Worm (Caenorhabditis elegans) whole organism, L4 larva: ENCODE data around the gene K07C5.13.

Experiments used
- F37D6.2 ChIP-seq: sonication (generic microtip); optimal IDR thresholded peaks from 2 replicates; lab custom pipeline; 2016; ENCODE audit warnings: mild to moderate bottlenecking, missing genetic modification characterization, missing compliant biosample characterization
- F44E2.7 ChIP-seq: fragments of 200-800 bp; sonication (Bioruptor generic); IDR thresholded peaks from 2 replicates; pipeline ENCODE4 v2.1.2; 2022; ENCODE audit warnings: missing genetic modification characterization, missing compliant biosample characterization
- T20F7.1 ChIP-seq: fragments of 200-800 bp; sonication (Bioruptor generic); optimal IDR thresholded peaks from 2 replicates; lab custom pipeline; 2018; ENCODE audit warnings: mild to moderate bottlenecking, missing genetic modification characterization, missing compliant biosample characterization
- T26A8.4 ChIP-seq: fragments of 200-800 bp; sonication (Bioruptor generic); IDR thresholded peaks from 2 replicates; pipeline ENCODE4 v1.3.6; 2022; ENCODE audit warnings: missing genetic modification characterization, missing compliant biosample characterization
- Y48G9A.11 ChIP-seq: fragments of 200-800 bp; sonication (Bioruptor generic); IDR thresholded peaks from 2 replicates; pipeline ENCODE4 v1.3.6; 2022; ENCODE audit warnings: missing genetic modification reagents, missing genetic modification characterization, missing compliant biosample characterization
- ZK337.2 ChIP-seq: fragments of 200-800 bp; sonication (Bioruptor generic); IDR thresholded peaks from 2 replicates; pipeline ENCODE4 v1.3.6; 2022; ENCODE audit warnings: missing genetic modification reagents, missing genetic modification characterization, missing compliant biosample characterization
- aly-2 ChIP-seq: sonication (generic microtip); optimal IDR thresholded peaks from 2 replicates; lab custom pipeline; 2018; ENCODE audit warnings: missing biosample characterization, missing genetic modification characterization
- ama-1 ChIP-seq: fragments of 150-350 bp; optimal IDR thresholded peaks from 2 replicates; lab custom pipeline; 2014; ENCODE audit warnings: inconsistent platforms, mixed read lengths
- arid-1 ChIP-seq: fragments of 200-800 bp; sonication (Bioruptor generic); conservative IDR thresholded peaks from 2 replicates; pipeline ENCODE4 v1.3.6; 2022; ENCODE audit warnings: missing genetic modification reagents, missing genetic modification characterization, missing compliant biosample characterization
- ceh-20 ChIP-seq: fragments of 200-800 bp; sonication (Bioruptor generic); IDR thresholded peaks from 2 replicates; pipeline ENCODE4 v1.3.6; 2022; ENCODE audit warnings: missing genetic modification reagents, missing genetic modification characterization, missing compliant biosample characterization
- ceh-32 ChIP-seq: sonication (generic microtip); optimal IDR thresholded peaks from 2 replicates; lab custom pipeline; 2016; ENCODE audit warnings: mild to moderate bottlenecking, missing genetic modification characterization, missing compliant biosample characterization; ENCODE audit not compliant: poor library complexity
- ceh-44 ChIP-seq: fragments of 200-800 bp; sonication (Bioruptor generic); IDR thresholded peaks from 2 replicates; pipeline ENCODE4 v1.3.6; 2022; ENCODE audit warnings: missing genetic modification reagents, missing genetic modification characterization, missing compliant biosample characterization
- ceh-62 ChIP-seq: sonication (generic microtip); optimal IDR thresholded peaks from 2 replicates; lab custom pipeline; 2017; ENCODE audit warnings: missing biosample characterization, missing genetic modification characterization
- cey-2 ChIP-seq: sonication (generic microtip); optimal IDR thresholded peaks from 3 replicates; lab custom pipeline; 2017; ENCODE audit warnings: missing genetic modification characterization, mild to moderate bottlenecking, missing compliant biosample characterization, antibody characterized with exemption, borderline replicate concordance; ENCODE audit not compliant: insufficient read depth
- ctbp-1 ChIP-seq: fragments of 200-800 bp; sonication (Bioruptor generic); IDR thresholded peaks from 2 replicates; pipeline ENCODE4 v1.3.6; 2022; ENCODE audit warnings: missing genetic modification reagents, missing genetic modification characterization, missing compliant biosample characterization
- daf-16 ChIP-seq, 3 experiments: sonication (generic microtip); optimal IDR thresholded peaks; 2 replicates each; lab custom pipeline; 2016 to 2017; ENCODE audit warnings: missing genetic modification characterization in 3 of 3, missing genetic modification reagents in 3 of 3, mild to moderate bottlenecking in 2 of 3, missing compliant biosample characterization in 2 of 3, missing biosample characterization in 1 of 3, moderate library complexity in 1 of 3
- dmd-6 ChIP-seq: fragments of 200-800 bp; sonication (Bioruptor generic); IDR thresholded peaks from 2 replicates; pipeline ENCODE4 v1.3.6; 2022; ENCODE audit warnings: missing genetic modification reagents, missing genetic modification characterization, missing compliant biosample characterization
- dmd-8 ChIP-seq: fragments of 200-800 bp; sonication (Bioruptor generic); IDR thresholded peaks from 2 replicates; pipeline ENCODE4 v1.3.6; 2022; ENCODE audit warnings: missing genetic modification characterization, missing compliant biosample characterization
- dmd-9 ChIP-seq: fragments of 200-800 bp; sonication (Bioruptor generic); IDR thresholded peaks from 2 replicates; pipeline ENCODE4 v1.3.6; 2022; ENCODE audit warnings: missing genetic modification reagents, missing genetic modification characterization, missing compliant biosample characterization
- fkh-10 ChIP-seq: fragments of 150-350 bp; optimal IDR thresholded peaks from 2 replicates; lab custom pipeline; 2014; ENCODE audit warnings: missing biosample characterization, missing genetic modification reagents, missing genetic modification characterization
- fos-1 ChIP-seq: fragments of 150-350 bp; optimal IDR thresholded peaks from 2 replicates; lab custom pipeline; 2014; ENCODE audit warnings: missing biosample characterization, missing genetic modification characterization
- hif-1 ChIP-seq, 2 experiments: sonication (generic microtip); optimal IDR thresholded peaks; 2 replicates each; lab custom pipeline; 2016 to 2017; ENCODE audit warnings: missing compliant biosample characterization in 2 of 2, missing genetic modification characterization in 2 of 2, missing genetic modification reagents in 2 of 2, missing genotype in 2 of 2, mild to moderate bottlenecking in 1 of 2
- hlh-11 ChIP-seq: fragments of 200-800 bp; sonication (Bioruptor generic); optimal IDR thresholded peaks from 2 replicates; lab custom pipeline; 2018; ENCODE audit warnings: mild to moderate bottlenecking, missing genetic modification characterization, missing compliant biosample characterization
- jun-1 ChIP-seq: fragments of 150-350 bp; optimal IDR thresholded peaks from 2 replicates; lab custom pipeline; 2014; ENCODE audit warnings: missing biosample characterization, missing genetic modification reagents, missing genetic modification characterization
- lim-7 ChIP-seq: fragments of 200-800 bp; sonication (Bioruptor generic); IDR thresholded peaks from 2 replicates; pipeline ENCODE4 v1.3.6; 2022; ENCODE audit warnings: missing genetic modification characterization, missing compliant biosample characterization
- lin-13 ChIP-seq: fragments of 150-350 bp; optimal IDR thresholded peaks from 2 replicates; lab custom pipeline; 2014; ENCODE audit warnings: missing biosample characterization, missing genetic modification reagents, missing genetic modification characterization
- lin-15B ChIP-seq: fragments of 150-350 bp; sonication (generic microtip); optimal IDR thresholded peaks from 3 replicates; lab custom pipeline; 2014; ENCODE audit warnings: missing biosample characterization, missing genetic modification characterization
- lin-39 ChIP-seq: fragments of 150-350 bp; optimal IDR thresholded peaks from 2 replicates; lab custom pipeline; 2014; ENCODE audit warnings: missing biosample characterization, missing genetic modification reagents, missing genetic modification characterization
- lir-3 ChIP-seq: sonication (generic microtip); optimal IDR thresholded peaks from 2 replicates; lab custom pipeline; 2016; ENCODE audit warnings: mild to moderate bottlenecking, missing genetic modification characterization, missing compliant biosample characterization
- mep-1 ChIP-seq: fragments of 150-350 bp; sonication (generic microtip); optimal IDR thresholded peaks from 3 replicates; lab custom pipeline; 2014; ENCODE audit warnings: missing biosample characterization, missing genetic modification characterization
- mes-2 ChIP-seq: sonication (generic microtip); optimal IDR thresholded peaks from 2 replicates; lab custom pipeline; 2016; ENCODE audit warnings: missing genotype, mild to moderate bottlenecking, missing genetic modification characterization, missing compliant biosample characterization; ENCODE audit not compliant: poor library complexity, severe bottlenecking
- mxl-3 ChIP-seq: fragments of 200-800 bp; sonication (Bioruptor generic); optimal IDR thresholded peaks from 2 replicates; lab custom pipeline; 2018; ENCODE audit warnings: mild to moderate bottlenecking, missing genetic modification characterization, missing compliant biosample characterization
- nhr-10 ChIP-seq: fragments of 150-350 bp; optimal IDR thresholded peaks from 2 replicates; lab custom pipeline; 2014; ENCODE audit warnings: missing biosample characterization, missing genetic modification characterization
- nhr-102 ChIP-seq: sonication (generic microtip); optimal IDR thresholded peaks from 2 replicates; lab custom pipeline; 2016; ENCODE audit warnings: mild to moderate bottlenecking, missing genetic modification characterization, moderate library complexity, missing compliant biosample characterization
- nhr-11 ChIP-seq: fragments of 150-350 bp; optimal IDR thresholded peaks from 2 replicates; lab custom pipeline; 2014; ENCODE audit warnings: missing biosample characterization, missing genetic modification characterization
- nhr-111 ChIP-seq: fragments of 200-800 bp; sonication (Bioruptor generic); optimal IDR thresholded peaks from 2 replicates; lab custom pipeline; 2018; ENCODE audit warnings: mild to moderate bottlenecking, missing genetic modification characterization, missing compliant biosample characterization
- nhr-48 ChIP-seq: sonication (generic microtip); optimal IDR thresholded peaks from 2 replicates; lab custom pipeline; 2016; ENCODE audit warnings: mild to moderate bottlenecking, missing genetic modification characterization, missing compliant biosample characterization
- nhr-77 ChIP-seq: fragments of 150-350 bp; optimal IDR thresholded peaks from 2 replicates; lab custom pipeline; 2014; ENCODE audit warnings: missing biosample characterization, missing genetic modification characterization
- pha-4 ChIP-seq, 2 experiments: fragments of 150-350 bp in 1 of 2; fragments of 200-800 bp in 1 of 2; sonication (Bioruptor generic) in 1 of 2; IDR thresholded peaks in 1 of 2; optimal IDR thresholded peaks in 1 of 2; 2 replicates each; pipeline versions ENCODE4 v1.3.6 to Lab custom; 2014 to 2022; ENCODE audit warnings: missing genetic modification characterization in 2 of 2, missing genetic modification reagents in 2 of 2, missing biosample characterization in 1 of 2, missing compliant biosample characterization in 1 of 2
- php-3 ChIP-seq: fragments of 200-800 bp; sonication (Bioruptor generic); IDR thresholded peaks from 2 replicates; pipeline ENCODE4 v1.3.6; 2022; ENCODE audit warnings: missing genetic modification reagents, missing genetic modification characterization, missing compliant biosample characterization
- pqm-1 ChIP-seq: sonication (generic microtip); optimal IDR thresholded peaks from 2 replicates; lab custom pipeline; 2017; ENCODE audit warnings: missing biosample characterization, missing genetic modification characterization
- rbr-2 ChIP-seq: sonication (generic microtip); optimal IDR thresholded peaks from 2 replicates; lab custom pipeline; 2016; ENCODE audit warnings: missing genotype, missing genetic modification characterization, missing compliant biosample characterization
- skn-1 ChIP-seq: fragments of 150-350 bp; optimal IDR thresholded peaks from 2 replicates; lab custom pipeline; 2014; ENCODE audit warnings: missing biosample characterization, missing genetic modification characterization
- snpc-4 ChIP-seq: fragments of 150-350 bp; optimal IDR thresholded peaks from 2 replicates; lab custom pipeline; 2014; ENCODE audit warnings: missing biosample characterization, missing genetic modification characterization
- tra-1 ChIP-seq: fragments of 200-800 bp; sonication (Bioruptor generic); IDR thresholded peaks from 2 replicates; pipeline ENCODE4 v1.3.6; 2022; ENCODE audit warnings: missing genetic modification reagents, missing genetic modification characterization, missing compliant biosample characterization
- unc-62 ChIP-seq, 3 experiments: fragments of 150-350 bp in 1 of 3; sonication (generic microtip); optimal IDR thresholded peaks in 2 of 3; peaks in 1 of 3; 1 replicate in 1 of 3; 2 replicates in 2 of 3; lab custom pipeline; 2014 to 2017; ENCODE audit warnings: missing biosample characterization in 3 of 3, missing genetic modification characterization in 3 of 3, missing genetic modification reagents in 3 of 3, missing genotype in 1 of 3
- vab-7 ChIP-seq: fragments of 200-800 bp; sonication (Bioruptor generic); IDR thresholded peaks from 2 replicates; pipeline ENCODE4 v1.3.6; 2022; ENCODE audit warnings: missing genetic modification reagents, missing genetic modification characterization, missing compliant biosample characterization
- zag-1 ChIP-seq: fragments of 150-350 bp; optimal IDR thresholded peaks from 2 replicates; lab custom pipeline; 2014; ENCODE audit warnings: missing biosample characterization, missing genetic modification characterization
- zfp-3 ChIP-seq: fragments of 200-800 bp; sonication (Bioruptor generic); conservative IDR thresholded peaks from 2 replicates; pipeline ENCODE4 v1.3.6; 2022; ENCODE audit warnings: missing genetic modification reagents, missing genetic modification characterization, missing compliant biosample characterization
- ztf-7 ChIP-seq: fragments of 150-350 bp; optimal IDR thresholded peaks from 2 replicates; lab custom pipeline; 2014; ENCODE audit warnings: missing biosample characterization, missing genetic modification characterization

K07C5.13 gene

ce11 chrV:10371177-10371576 is 29.3 kb downstream of the K07C5.13 start:
- TF ChIP-seq ctbp-1 (GFP tag; lab: Robert Waterston, UW) (no peak), lin-39 (tag; lab: Kevin White, UChicago) (no peak), pha-4 (GFP tag; IDR thresholded peaks at IDR 0.05; lab: Robert Waterston, UW) (no peak), pha-4 (tag; optimal IDR thresholded peaks at IDR 0.05; lab: Kevin White, UChicago) (no peak), dmd-6 (GFP tag; lab: Robert Waterston, UW) (peak; percentile 95), lim-7 (GFP tag; lab: Robert Waterston, UW) (no peak), ceh-62 (tag; lab: Kevin White, UChicago) (no peak), F37D6.2 (tag; lab: Kevin White, UChicago) (no peak), nhr-102 (tag; lab: Kevin White, UChicago) (no peak), php-3 (GFP tag; lab: Robert Waterston, UW) (0 out of 2 replicates have a peak, but pooled peaks have one; percentile 33), ceh-44 (no peak), lir-3 (tag; lab: Kevin White, UChicago) (no peak), zfp-3 (GFP tag; lab: Robert Waterston, UW) (0 out of 2 replicates have a peak, but pooled peaks have one; percentile 29), ztf-7 (tag; lab: Kevin White, UChicago) (no peak), T26A8.4 (GFP tag; lab: Robert Waterston, UW) (no peak), nhr-77 (peak; percentile 65), lin-15B (tag; lab: Kevin White, UChicago) (no peak), hif-1 (tag; optimal IDR thresholded peaks at IDR 0.05; lab: Kevin White, UChicago) (peak in 1 of 2 experiments; percentile 45), mep-1 (tag; lab: Kevin White, UChicago) (peak; percentile 33), nhr-10 (tag; lab: Kevin White, UChicago) (peak; percentile 18), dmd-8 (GFP tag; lab: Robert Waterston, UW) (no peak), unc-62 (GFP tag; optimal IDR thresholded peaks at IDR 0.05 in 1 of 2; lab: Kevin White, UChicago) (peak in 1 of 2 experiments; percentile 42), unc-62 (tag; optimal IDR thresholded peaks at IDR 0.05; lab: Kevin White, UChicago) (no peak), nhr-11 (tag; lab: Kevin White, UChicago) (no peak), skn-1 (tag; lab: Kevin White, UChicago) (no peak), ceh-20 (GFP tag; lab: Robert Waterston, UW) (no peak), nhr-111 (GFP tag; lab: Kevin White, UChicago) (no peak), arid-1 (GFP tag; lab: Robert Waterston, UW) (no peak), tra-1 (GFP tag; lab: Robert Waterston, UW) (peak; percentile 74; the same call in 1 of the 2 replicates), hlh-11 (tag; lab: Kevin White, UChicago) (peak; percentile 86), ZK337.2 (GFP tag; lab: Robert Waterston, UW) (no peak), zag-1 (tag; lab: Kevin White, UChicago) (no peak), snpc-4 (tag; lab: Kevin White, UChicago) (no peak), daf-16 (GFP tag; optimal IDR thresholded peaks at IDR 0.05; lab: Kevin White, UChicago) (no peak), daf-16 (tag; optimal IDR thresholded peaks at IDR 0.05; lab: Kevin White, UChicago) (peak; percentile 83), vab-7 (GFP tag; lab: Robert Waterston, UW) (no peak), mxl-3 (peak; percentile 72), F44E2.7 (no peak), pqm-1 (peak; percentile 38), fkh-10 (GFP tag; lab: Kevin White, UChicago) (no peak), aly-2 (no peak), mes-2 (no peak), ceh-32 (no peak), jun-1 (tag; lab: Kevin White, UChicago) (no peak), nhr-48 (peak; percentile 67), T20F7.1 (GFP tag; lab: Kevin White, UChicago) (peak; percentile 56), rbr-2 (tag; lab: Kevin White, UChicago) (no peak), Y48G9A.11 (no peak), fos-1 (tag; lab: Kevin White, UChicago) (no peak), dmd-9 (GFP tag; lab: Robert Waterston, UW) (no peak), ama-1 (no peak), cey-2 (peak; percentile 59), lin-13 (GFP tag; lab: Kevin White, UChicago) (no peak)
